Fruit fly (Drosophila melanogaster) whole organism: ENCODE data around the gene CG14610.

Source experiments
- CG8478 ChIP-seq: fragments of >200 bp; optimal IDR thresholded peaks from 2 replicates; lab custom pipeline; 2018; ENCODE audit warnings: inconsistent platforms
- Dll ChIP-seq: fragments of >200 bp; optimal IDR thresholded peaks from 2 replicates; lab custom pipeline; 2017
- EcR ChIP-seq, 2 experiments: fragments of >200 bp; optimal IDR thresholded peaks; 2 replicates each; lab custom pipeline; 2017; ENCODE audit warnings: missing biosample characterization in 2 of 2, missing genetic modification characterization in 2 of 2, missing genetic modification reagents in 2 of 2
- pan ChIP-seq: fragments of >200 bp; optimal IDR thresholded peaks from 2 replicates; lab custom pipeline; 2017
- psq ChIP-seq: fragments of >200 bp; optimal IDR thresholded peaks from 2 replicates; lab custom pipeline; 2017
- usp ChIP-seq: fragments of >200 bp; optimal IDR thresholded peaks from 2 replicates; lab custom pipeline; 2017; ENCODE audit warnings: missing biosample characterization, missing genetic modification characterization, mixed read lengths

Gene CG14610

dm6 chr3R:7111206-7111858, 32.8 kb downstream of the CG14610 start:
- TF ChIP-seq CG8478 (lab: Kevin White, UChicago) (no peak), EcR (GFP tag; optimal IDR thresholded peaks at IDR 0.05; lab: Kevin White, UChicago) (no peak), pan (lab: Kevin White, UChicago) (no peak), psq (no peak), Dll (lab: Kevin White, UChicago) (no peak), usp (GFP tag; lab: Kevin White, UChicago) (no peak)

dm6 chr3R:7109760-7110303, 34.3 kb downstream of the CG14610 start:
- TF ChIP-seq EcR (GFP tag; optimal IDR thresholded peaks at IDR 0.05; lab: Kevin White, UChicago) (peak in 1 of 2 experiments; percentile 59), Dll (lab: Kevin White, UChicago) (no peak), psq (no peak), pan (lab: Kevin White, UChicago) (no peak), usp (GFP tag; lab: Kevin White, UChicago) (no peak), CG8478 (lab: Kevin White, UChicago) (no peak)

- TF ChIP-seq pan (lab: Kevin White, UChicago) (no peak), usp (GFP tag; lab: Kevin White, UChicago) (no peak), psq (no peak), Dll (lab: Kevin White, UChicago) (no peak), EcR (GFP tag; optimal IDR thresholded peaks at IDR 0.05; lab: Kevin White, UChicago) (no peak), CG8478 (lab: Kevin White, UChicago) (no peak)
These were observed 35.3 kb downstream of the CG14610 start for dm6 chr3R:7108589-7109312.

dm6 chr3R:7107713-7108588, 36.1 kb downstream of the CG14610 start:
- peak; percentile 94 for TF ChIP-seq Dll (lab: Kevin White, UChicago)
- TF ChIP-seq psq = no peak
- TF ChIP-seq usp (GFP tag; lab: Kevin White, UChicago) = no peak
- TF ChIP-seq EcR (GFP tag; optimal IDR thresholded peaks at IDR 0.05; lab: Kevin White, UChicago) = peak in 1 of 2 experiments; percentile 95
- no peak for TF ChIP-seq pan (lab: Kevin White, UChicago)
- TF ChIP-seq CG8478 (lab: Kevin White, UChicago) = no peak

- TF ChIP-seq usp (GFP tag; lab: Kevin White, UChicago) = no peak
- TF ChIP-seq Dll (lab: Kevin White, UChicago) = no peak
- TF ChIP-seq pan (lab: Kevin White, UChicago) = peak; percentile 5
- TF ChIP-seq CG8478 (lab: Kevin White, UChicago) = no peak
- no peak for TF ChIP-seq EcR (GFP tag; optimal IDR thresholded peaks at IDR 0.05; lab: Kevin White, UChicago)
- no peak for TF ChIP-seq psq
These were observed 38.5 kb downstream of the CG14610 start for dm6 chr3R:7105503-7106164.

dm6 chr3R:7104308-7104707, 39.8 kb downstream of the CG14610 start:
- TF ChIP-seq usp (GFP tag; lab: Kevin White, UChicago) (no peak), Dll (lab: Kevin White, UChicago) (no peak), psq (no peak), pan (lab: Kevin White, UChicago) (no peak), EcR (GFP tag; optimal IDR thresholded peaks at IDR 0.05; lab: Kevin White, UChicago) (no peak), CG8478 (lab: Kevin White, UChicago) (no peak)

- TF ChIP-seq usp (GFP tag; lab: Kevin White, UChicago) (no peak), psq (no peak), Dll (lab: Kevin White, UChicago) (no peak), CG8478 (lab: Kevin White, UChicago) (no peak), pan (lab: Kevin White, UChicago) (no peak), EcR (GFP tag; optimal IDR thresholded peaks at IDR 0.05; lab: Kevin White, UChicago) (no peak)
These were observed 41.0 kb downstream of the CG14610 start for dm6 chr3R:7102853-7103833.

- TF ChIP-seq psq (no peak), usp (GFP tag; lab: Kevin White, UChicago) (no peak), pan (lab: Kevin White, UChicago) (no peak)
These were observed 49.7 kb downstream of the CG14610 start for dm6 chr3R:7094368-7094767.
